Fruit fly (Drosophila melanogaster) whole organism, pupa: ENCODE results near the gene Etl1.

ENCODE experiments used
- CG10348 ChIP-seq: fragments of 200-800 bp; sonication (Bioruptor generic); IDR thresholded peaks from 2 replicates; pipeline ENCODE4 v1.3.6; 2022; ENCODE audit warnings: missing biosample characterization, missing genetic modification characterization
- CG12605 ChIP-seq: fragments of 200-800 bp; sonication (Bioruptor generic); IDR thresholded peaks from 2 replicates; pipeline ENCODE4 v1.3.6; 2022; ENCODE audit warnings: missing biosample characterization, missing genetic modification characterization
- CG13204 ChIP-seq: fragments of 200-800 bp; sonication (Bioruptor generic); optimal IDR thresholded peaks from 2 replicates; lab custom pipeline; 2018; ENCODE audit warnings: missing biosample characterization, mild to moderate bottlenecking, missing genetic modification characterization, moderate library complexity
- CG14655 ChIP-seq: fragments of 200-800 bp; sonication (Bioruptor generic); optimal IDR thresholded peaks from 3 replicates; lab custom pipeline; 2017; ENCODE audit warnings: mild to moderate bottlenecking, missing biosample characterization, missing genetic modification reagents, missing genetic modification characterization
- CG15710 ChIP-seq: fragments of 200-800 bp; sonication (Bioruptor generic); optimal IDR thresholded peaks from 2 replicates; lab custom pipeline; 2018; ENCODE audit warnings: missing biosample characterization, mild to moderate bottlenecking, missing genetic modification characterization, moderate library complexity
- CG17806 ChIP-seq: fragments of 200-800 bp; sonication (Bioruptor generic); optimal IDR thresholded peaks from 2 replicates; lab custom pipeline; 2018; ENCODE audit warnings: missing biosample characterization, mild to moderate bottlenecking, missing genetic modification characterization, moderate library complexity
- CG32121 ChIP-seq: fragments of 200-800 bp; sonication (Bioruptor generic); IDR thresholded peaks from 2 replicates; pipeline ENCODE4 v1.3.6; 2022; ENCODE audit warnings: missing biosample characterization, missing genetic modification characterization
- CG34367 ChIP-seq: fragments of 200-800 bp; sonication (Bioruptor generic); optimal IDR thresholded peaks from 2 replicates; lab custom pipeline; 2018; ENCODE audit warnings: missing biosample characterization, mild to moderate bottlenecking, missing genetic modification characterization
- CG4496 ChIP-seq: fragments of 200-800 bp; sonication (Bioruptor generic); IDR thresholded peaks from 3 replicates; pipeline ENCODE4 v1.3.6; 2022; ENCODE audit warnings: missing biosample characterization, missing genetic modification characterization
- CG8159 ChIP-seq: fragments of 200-800 bp; sonication (Bioruptor generic); optimal IDR thresholded peaks from 3 replicates; lab custom pipeline; 2018; ENCODE audit warnings: missing biosample characterization, mild to moderate bottlenecking, missing genetic modification characterization, moderate library complexity
- CG8301 ChIP-seq: fragments of 200-800 bp; sonication (Bioruptor generic); optimal IDR thresholded peaks from 2 replicates; lab custom pipeline; 2018; ENCODE audit warnings: missing biosample characterization, mild to moderate bottlenecking, missing genetic modification characterization
- CG9948 ChIP-seq: fragments of 200-800 bp; sonication (Bioruptor generic); optimal IDR thresholded peaks from 2 replicates; lab custom pipeline; 2018; ENCODE audit warnings: missing biosample characterization, mild to moderate bottlenecking, missing genetic modification characterization, moderate library complexity
- D1 ChIP-seq: fragments of 200-800 bp; sonication (Bioruptor generic); optimal IDR thresholded peaks from 2 replicates; lab custom pipeline; 2018; ENCODE audit warnings: missing biosample characterization, mild to moderate bottlenecking, missing genetic modification characterization, moderate library complexity
- EcR ChIP-seq: fragments of 200-800 bp; sonication (Bioruptor generic); optimal IDR thresholded peaks from 3 replicates; lab custom pipeline; 2019; ENCODE audit warnings: missing biosample characterization, missing genetic modification characterization, mild to moderate bottlenecking, moderate library complexity, missing genetic modification reagents
- Ets98B ChIP-seq: fragments of 200-800 bp; sonication (Bioruptor generic); IDR thresholded peaks from 2 replicates; pipeline ENCODE4 v1.3.6; 2022; ENCODE audit warnings: missing biosample characterization, missing genetic modification characterization
- Pif1A ChIP-seq: fragments of 200-800 bp; sonication (Bioruptor generic); optimal IDR thresholded peaks from 3 replicates; lab custom pipeline; 2016; ENCODE audit warnings: missing biosample characterization, missing genetic modification characterization
- Pif1B ChIP-seq: fragments of 200-800 bp; sonication (Bioruptor generic); optimal IDR thresholded peaks from 3 replicates; lab custom pipeline; 2016; ENCODE audit warnings: missing biosample characterization, missing genetic modification characterization
- Snoo ChIP-seq: fragments of 200-800 bp; sonication (Bioruptor generic); optimal IDR thresholded peaks from 3 replicates; lab custom pipeline; 2017; ENCODE audit warnings: missing biosample characterization, mild to moderate bottlenecking, missing genetic modification characterization, inconsistent platforms
- fd96Ca ChIP-seq: fragments of 200-800 bp; sonication (Bioruptor generic); IDR thresholded peaks from 3 replicates; pipeline ENCODE4 v1.3.6; 2022; ENCODE audit warnings: missing biosample characterization, missing genetic modification characterization
- gl ChIP-seq: fragments of 200-800 bp; sonication (Bioruptor generic); optimal IDR thresholded peaks from 2 replicates; lab custom pipeline; 2018; ENCODE audit warnings: missing biosample characterization, mild to moderate bottlenecking, missing genetic modification characterization
- rn ChIP-seq: fragments of 200-800 bp; sonication (Bioruptor generic); IDR thresholded peaks from 2 replicates; pipeline ENCODE4 v1.3.6; 2022; ENCODE audit warnings: missing biosample characterization, missing genetic modification characterization

The Etl1 gene

dm6 chr2L:9912570-9913260, at the start of gene Etl1, which contains the start of gene Srp54:
Etl1 (minus strand) TSS chr2L:9912608.
Srp54 (plus strand) TSS chr2L:9912911.
- no peak for TF ChIP-seq gl
- TF ChIP-seq CG15710 (tag; lab: Kevin White, UChicago): no peak
- no peak for TF ChIP-seq CG8159 (tag; lab: Kevin White, UChicago)
- TF ChIP-seq CG32121: no peak
- TF ChIP-seq fd96Ca: no peak
- no peak for TF ChIP-seq Snoo
- no peak for TF ChIP-seq CG4496 (GFP tag; lab: Robert Waterston, UW)
- no peak for TF ChIP-seq EcR
- no peak for TF ChIP-seq CG9948
- no peak for TF ChIP-seq CG14655 (GFP tag; lab: Kevin White, UChicago)
- TF ChIP-seq CG8301 (tag; lab: Kevin White, UChicago): no peak
- no peak for TF ChIP-seq rn (GFP tag; lab: Robert Waterston, UW)
- TF ChIP-seq CG10348 (GFP tag; lab: Robert Waterston, UW): no peak
- TF ChIP-seq, all 21 proteins: peak for 0

- TF ChIP-seq EcR (peak; percentile 47), CG10348 (GFP tag; lab: Robert Waterston, UW) (no peak), CG15710 (tag; lab: Kevin White, UChicago) (no peak), CG34367 (tag; lab: Kevin White, UChicago) (no peak)
- TF ChIP-seq, all 21 proteins: peak for 1
These were observed 48.4 kb upstream of the Etl1 start for dm6 chr2L:9960758-9961157.

DNA sequence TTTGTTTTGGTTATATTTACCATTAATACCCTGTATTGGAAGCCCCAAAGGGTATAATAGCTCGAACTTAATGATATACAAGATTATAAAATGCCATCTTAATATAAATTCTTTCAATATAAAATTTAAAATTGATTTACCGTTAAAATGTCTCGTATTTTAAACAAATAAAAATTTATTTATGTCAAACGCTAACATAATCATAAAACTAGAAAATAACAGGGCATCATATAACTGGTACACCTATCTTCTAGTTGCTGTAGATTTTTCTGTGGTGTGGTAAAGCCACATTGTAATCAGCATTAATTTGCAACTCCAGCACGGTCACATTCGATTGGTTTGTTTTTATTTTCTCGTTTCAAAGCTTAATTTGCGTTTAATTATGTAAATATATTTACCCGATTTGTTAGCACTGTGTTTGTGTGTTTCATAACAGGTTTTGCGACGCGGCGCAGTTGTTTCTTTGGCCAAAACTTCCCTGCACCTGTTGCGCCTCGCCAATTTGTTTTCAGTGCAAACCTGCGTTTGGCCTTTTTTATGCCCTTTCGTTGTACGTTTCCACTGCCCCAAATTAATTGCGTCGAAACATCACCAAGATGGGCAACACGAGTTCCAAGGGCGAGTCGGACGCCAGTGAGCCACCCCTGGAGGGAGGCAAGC, 44.7 kb upstream of the Etl1 start, which contains the start of the genes CG4658 and CG5846:
CG4658 (plus strand) TSS at position 140 of the 660 bp plus-strand sequence.
CG5846 (minus strand) TSS at position 245 of the 660 bp plus-strand sequence.
- TF ChIP-seq Pif1B (GFP tag; lab: Kevin White, UChicago) (no peak), EcR (peak; percentile 32), CG17806 (tag; lab: Kevin White, UChicago) (peak; percentile 95), fd96Ca (no peak), CG8301 (tag; lab: Kevin White, UChicago) (peak; percentile 90), Ets98B (peak; percentile 89), Snoo (peak; percentile 87), CG32121 (peak; percentile 94), gl (peak; percentile 63), CG13204 (no peak), CG12605 (GFP tag; lab: Robert Waterston, UW) (peak; percentile 91), D1 (no peak), CG9948 (peak; percentile 94), CG15710 (tag; lab: Kevin White, UChicago) (peak; percentile 90), rn (GFP tag; lab: Robert Waterston, UW) (peak; percentile 91), CG34367 (tag; lab: Kevin White, UChicago) (peak; percentile 89), CG8159 (tag; lab: Kevin White, UChicago) (peak; percentile 95), CG14655 (GFP tag; lab: Kevin White, UChicago) (no peak), Pif1A (GFP tag; lab: Kevin White, UChicago) (no peak), CG4496 (GFP tag; lab: Robert Waterston, UW) (peak; percentile 94), CG10348 (GFP tag; lab: Robert Waterston, UW) (0 out of 2 replicates have a peak, but pooled peaks have one; percentile 35)

- TF ChIP-seq CG8301 (tag; lab: Kevin White, UChicago) (no peak), CG10348 (GFP tag; lab: Robert Waterston, UW) (no peak), Pif1A (GFP tag; lab: Kevin White, UChicago) (no peak), CG13204 (no peak), CG34367 (tag; lab: Kevin White, UChicago) (no peak)
- TF ChIP-seq, all 21 proteins: peak for 0
These were observed 42.3 kb upstream of the Etl1 start for dm6 chr2L:9954696-9955095.

DNA sequence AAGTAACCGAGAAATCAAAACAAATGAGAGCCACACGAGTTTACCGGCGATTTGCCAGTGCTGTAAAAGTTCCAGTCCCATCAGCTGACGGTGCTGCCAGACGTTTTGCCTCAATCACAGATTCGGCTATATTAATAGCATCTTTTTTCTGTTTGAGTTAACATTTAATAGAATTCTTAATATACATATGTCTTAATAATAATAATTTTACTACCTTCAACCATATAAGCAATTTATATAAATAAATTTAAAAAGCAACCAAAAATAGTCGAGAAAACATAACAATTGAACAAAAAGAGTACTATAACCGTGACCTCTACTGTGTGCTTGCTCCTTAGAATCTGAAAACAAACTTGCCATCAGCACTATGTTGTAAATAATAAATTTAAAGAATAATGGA, 41.7 kb upstream of the Etl1 start, which contains the start of the genes CG13126 and CG4709:
CG13126 (minus strand) TSS at position 63 of the 400 bp plus-strand sequence.
CG4709 (plus strand) TSS at position 207 of the 400 bp plus-strand sequence.
- TF ChIP-seq D1 (no peak), CG12605 (GFP tag; lab: Robert Waterston, UW) (peak; percentile 95), Pif1B (GFP tag; lab: Kevin White, UChicago) (peak; percentile 89), Snoo (peak; percentile 86), CG14655 (GFP tag; lab: Kevin White, UChicago) (peak; percentile 94), gl (peak; percentile 80), EcR (peak; percentile 19), Ets98B (peak; percentile 90), CG15710 (tag; lab: Kevin White, UChicago) (peak; percentile 89), CG13204 (peak; percentile 56), fd96Ca (peak; percentile 71), CG17806 (tag; lab: Kevin White, UChicago) (peak; percentile 96), CG9948 (peak; percentile 93), CG8159 (tag; lab: Kevin White, UChicago) (peak; percentile 97), CG8301 (tag; lab: Kevin White, UChicago) (peak; percentile 92), CG32121 (peak; percentile 89), rn (GFP tag; lab: Robert Waterston, UW) (peak; percentile 59; the same call in 1 of the 2 replicates), CG4496 (GFP tag; lab: Robert Waterston, UW) (peak; percentile 87), CG10348 (GFP tag; lab: Robert Waterston, UW) (no peak), CG34367 (tag; lab: Kevin White, UChicago) (peak; percentile 74), Pif1A (GFP tag; lab: Kevin White, UChicago) (peak; percentile 81)
